Worm (Caenorhabditis elegans): ENCODE measurements around the gene cutl-23.

The cutl-23 gene

DNA sequence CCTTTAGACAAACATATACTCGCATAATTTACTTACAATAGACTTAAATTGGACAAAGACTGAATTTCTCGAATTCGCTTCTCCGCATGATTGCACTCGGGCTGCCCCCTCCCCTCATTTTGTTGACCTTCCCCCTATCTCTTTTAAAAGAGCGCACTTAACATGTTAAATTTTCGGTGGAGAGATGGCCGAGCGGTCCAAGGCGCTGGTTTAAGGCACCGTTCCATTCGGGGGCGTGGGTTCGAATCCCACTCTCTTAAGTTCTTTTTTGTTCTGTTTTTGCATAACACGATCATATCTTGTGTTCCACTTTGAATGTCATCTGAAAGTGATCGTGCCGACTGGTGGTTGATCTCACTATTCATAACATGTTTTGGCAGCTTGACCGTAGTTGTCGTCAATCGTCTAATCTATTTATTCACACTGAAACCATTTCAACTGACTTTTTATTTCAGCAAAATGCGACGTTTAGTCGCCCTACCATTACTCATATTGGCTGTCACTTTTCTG, at the start of gene cutl-23:
Gene cutl-23, plus strand, starts transcription at position 460 of the 510 bp plus-strand sequence.
- no peak for TF ChIP-seq ceh-14 (tag; optimal IDR thresholded peaks at IDR 0.05)
- peak; percentile 41 for TF ChIP-seq tbx-2 (tag; optimal IDR thresholded peaks at IDR 0.05)
- peak; percentile 40 for TF ChIP-seq K02D7.2 (tag; optimal IDR thresholded peaks at IDR 0.05)
- no peak for TF ChIP-seq mec-3 (tag; optimal IDR thresholded peaks at IDR 0.05; ENCODE audit: borderline replicate concordance)
- peak; percentile 58 for TF ChIP-seq gmeb-2 (tag; optimal IDR thresholded peaks at IDR 0.05)
- peak; percentile 34 for TF ChIP-seq ceh-9 (tag; optimal IDR thresholded peaks at IDR 0.05)
- TF ChIP-seq F13H6.1 (tag; optimal IDR thresholded peaks at IDR 0.05): peak; percentile 27
- TF ChIP-seq ceh-45 (GFP tag; IDR thresholded peaks at IDR 0.05): peak; percentile 9; the same call in 1 of the 2 replicates
- no peak for TF ChIP-seq ceh-30 (tag; optimal IDR thresholded peaks at IDR 0.05)
- peak; percentile 5; the same call in 1 of the 2 replicates for TF ChIP-seq sox-2 (GFP tag; IDR thresholded peaks at IDR 0.05)
- peak; percentile 58 for TF ChIP-seq sox-4 (tag; optimal IDR thresholded peaks at IDR 0.05)
- peak; percentile 50 for TF ChIP-seq ceh-31 (tag; optimal IDR thresholded peaks at IDR 0.05)
- TF ChIP-seq ceh-19 (GFP tag; optimal IDR thresholded peaks at IDR 0.05): no peak
- TF ChIP-seq eyg-1 (tag; optimal IDR thresholded peaks at IDR 0.05): no peak
- peak; percentile 59 for TF ChIP-seq ceh-6 (GFP tag; optimal IDR thresholded peaks at IDR 0.05)
- TF ChIP-seq lin-11 (tag; optimal IDR thresholded peaks at IDR 0.05): peak; percentile 27
- TF ChIP-seq ref-2 (tag; optimal IDR thresholded peaks at IDR 0.05): no peak
- 0 out of 2 replicates have a peak, but pooled peaks have one; percentile 16 for TF ChIP-seq unc-3 (GFP tag; conservative IDR thresholded peaks at IDR 0.05)
- no peak for TF ChIP-seq unc-3 (tag; optimal IDR thresholded peaks at IDR 0.05)
- TF ChIP-seq fax-1 (tag; optimal IDR thresholded peaks at IDR 0.05): peak; percentile 22
- TF ChIP-seq hlh-15 (tag; optimal IDR thresholded peaks at IDR 0.05): no peak
- no peak for TF ChIP-seq ceh-22 (tag; optimal IDR thresholded peaks at IDR 0.05)
- peak; percentile 57 for TF ChIP-seq dmd-4 (tag; optimal IDR thresholded peaks at IDR 0.05; ENCODE audit: borderline replicate concordance)
- peak; percentile 61 for TF ChIP-seq ztf-16 (tag; optimal IDR thresholded peaks at IDR 0.05)
- TF ChIP-seq T23F11.4 (GFP tag; optimal IDR thresholded peaks at IDR 0.05): peak; percentile 65
- no peak for TF ChIP-seq pax-1 (tag; optimal IDR thresholded peaks at IDR 0.05)
- TF ChIP-seq nfya-1 (tag; optimal IDR thresholded peaks at IDR 0.05): peak; percentile 23
- peak; percentile 19 for TF ChIP-seq C08G9.2 (tag; optimal IDR thresholded peaks at IDR 0.05)
- no peak for TF ChIP-seq rnt-1 (tag; optimal IDR thresholded peaks at IDR 0.05)
- TF ChIP-seq ets-4 (tag; optimal IDR thresholded peaks at IDR 0.05): peak; percentile 50
- peak; percentile 19 for TF ChIP-seq C38D4.7 (GFP tag; optimal IDR thresholded peaks at IDR 0.05)
- TF ChIP-seq K09A11.1 (tag; optimal IDR thresholded peaks at IDR 0.05; ENCODE audit: insufficient read depth): no peak
- TF ChIP-seq unc-42 (tag; optimal IDR thresholded peaks at IDR 0.05): no peak
- TF ChIP-seq fkh-6 (tag; optimal IDR thresholded peaks at IDR 0.05): peak; percentile 33
- TF ChIP-seq unc-86 (tag; optimal IDR thresholded peaks at IDR 0.05): no peak
- TF ChIP-seq ttx-3 (tag; optimal IDR thresholded peaks at IDR 0.05): no peak
- TF ChIP-seq hlh-6 (tag; optimal IDR thresholded peaks at IDR 0.05): peak; percentile 80
- no peak for TF ChIP-seq hlh-13 (GFP tag; optimal IDR thresholded peaks at IDR 0.05)
- TF ChIP-seq ceh-18 (tag; optimal IDR thresholded peaks at IDR 0.05): no peak
- peak; percentile 38 for TF ChIP-seq Y22D7AL.16 (tag; optimal IDR thresholded peaks at IDR 0.05)
- TF ChIP-seq pat-9 (tag; optimal IDR thresholded peaks at IDR 0.05): peak; percentile 23
- TF ChIP-seq madf-2 (tag; optimal IDR thresholded peaks at IDR 0.05): peak; percentile 28
- peak; percentile 35 for TF ChIP-seq nhr-232 (tag; optimal IDR thresholded peaks at IDR 0.05)
- TF ChIP-seq ceh-2 (tag; optimal IDR thresholded peaks at IDR 0.05): no peak
- no peak for TF ChIP-seq tbx-7 (tag; optimal IDR thresholded peaks at IDR 0.05)
- TF ChIP-seq ceh-48 (tag; optimal IDR thresholded peaks at IDR 0.05): peak; percentile 42
- peak; percentile 41 for TF ChIP-seq sdc-2 (tag; optimal IDR thresholded peaks at IDR 0.05)
- no peak for TF ChIP-seq lim-6 (tag; optimal IDR thresholded peaks at IDR 0.05)
- peak; percentile 11 for TF ChIP-seq ceh-34 (tag; optimal IDR thresholded peaks at IDR 0.05)
- TF ChIP-seq npax-4 (tag; optimal IDR thresholded peaks at IDR 0.05): no peak
- peak; percentile 26 for TF ChIP-seq pha-2 (tag; optimal IDR thresholded peaks at IDR 0.05)
- TF ChIP-seq che-1 (tag; optimal IDR thresholded peaks at IDR 0.05): peak; percentile 59
- peak; percentile 39 for TF ChIP-seq syd-9 (tag; optimal IDR thresholded peaks at IDR 0.05)

Data from whole organism, late embryonic.